Worm (Caenorhabditis elegans): ENCODE results near the gene srx-12.

The srx-12 gene

DNA sequence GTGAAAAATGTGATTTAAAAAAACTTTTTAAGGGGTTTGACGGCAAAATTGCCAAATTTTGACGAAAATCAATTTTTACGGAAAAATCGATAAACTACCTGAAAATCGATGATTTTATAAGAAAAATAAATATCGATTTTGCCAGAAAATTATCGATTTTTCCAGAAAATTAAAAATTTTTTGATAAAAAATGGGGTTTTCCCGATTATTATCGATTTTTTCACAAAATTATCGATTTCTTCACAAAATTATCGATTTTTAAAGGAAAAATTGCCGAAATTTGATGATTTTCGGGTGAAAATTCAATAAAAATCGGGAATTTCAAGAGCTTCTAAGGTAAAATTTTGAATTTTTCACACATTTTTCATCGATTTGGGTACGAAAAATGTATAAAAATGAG, 39.1 kb upstream of the srx-12 start:
- no peak for TF ChIP-seq sptf-1 (tag; optimal IDR thresholded peaks at IDR 0.05)
- TF ChIP-seq xbp-1 (tag; optimal IDR thresholded peaks at IDR 0.05): no peak
- TF ChIP-seq lir-3 (tag; optimal IDR thresholded peaks at IDR 0.05; ENCODE audit: poor library complexity): no peak
- no peak for TF ChIP-seq zag-1 (tag; optimal IDR thresholded peaks at IDR 0.05)
- TF ChIP-seq hlh-17 (GFP tag; optimal IDR thresholded peaks at IDR 0.05; ENCODE audit: borderline replicate concordance): no peak

DNA sequence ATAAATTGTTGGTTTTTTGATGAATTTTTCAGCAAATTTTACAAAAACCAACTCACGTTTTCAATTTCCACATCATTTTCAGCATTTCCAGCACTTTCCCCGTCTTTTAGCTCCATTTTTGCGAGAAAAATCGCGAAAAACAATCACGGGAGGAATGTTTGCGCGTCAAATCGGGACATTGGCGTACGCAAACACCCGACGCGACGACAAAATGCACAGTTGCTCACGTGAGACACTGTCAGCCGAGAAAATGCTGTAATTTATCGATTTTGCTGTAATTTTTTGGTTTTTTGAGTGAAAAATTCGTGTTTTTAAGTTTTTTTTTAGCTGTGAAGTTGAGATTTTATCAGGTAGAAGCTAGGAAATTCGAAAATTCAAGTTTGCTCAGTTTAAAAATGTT, 36.2 kb upstream of the srx-12 start, which contains the start of gene Y55F3AM.9:
TSS of gene Y55F3AM.9 (minus strand) at position 189 of the 400 bp plus-strand sequence.
- TF ChIP-seq snu-23 (GFP tag; optimal IDR thresholded peaks at IDR 0.05) (peak; percentile 66), nhr-47 (tag; optimal IDR thresholded peaks at IDR 0.05) (peak; percentile 58), sptf-1 (tag; optimal IDR thresholded peaks at IDR 0.05) (no peak), lin-39 (tag; optimal IDR thresholded peaks at IDR 0.05) (no peak), F16B12.6 (tag; optimal IDR thresholded peaks at IDR 0.05) (peak; percentile 97), unc-86 (tag; optimal IDR thresholded peaks at IDR 0.05) (peak; percentile 7), unc-30 (tag; optimal IDR thresholded peaks at IDR 0.05) (no peak), dsc-1 (tag; optimal IDR thresholded peaks at IDR 0.05) (peak; percentile 30), efl-1 (optimal IDR thresholded peaks at IDR 0.05) (peak; percentile 72 to 74), efl-1 (GFP tag; optimal IDR thresholded peaks at IDR 0.05 in 1 of 2) (peak; percentile 70 to 96), ceh-82 (tag; optimal IDR thresholded peaks at IDR 0.05) (peak; percentile 16 to 38 (median 29)), ces-1 (GFP tag; optimal IDR thresholded peaks at IDR 0.05) (no peak), mdl-1 (tag; optimal IDR thresholded peaks at IDR 0.05) (peak in 1 of 2 experiments; percentile 65), isw-1 (GFP tag; IDR thresholded peaks at IDR 0.05) (peak; percentile 40), tbx-2 (tag; optimal IDR thresholded peaks at IDR 0.05) (peak; percentile 31), skn-1 (tag; optimal IDR thresholded peaks at IDR 0.05) (peak; percentile 37), C04F5.9 (tag; optimal IDR thresholded peaks at IDR 0.05) (peak; percentile 71), xbp-1 (tag; optimal IDR thresholded peaks at IDR 0.05) (peak; percentile 37), dpl-1 (GFP tag; optimal IDR thresholded peaks at IDR 0.05) (peak; percentile 34 to 69 (median 64)), lin-15B (tag; optimal IDR thresholded peaks at IDR 0.05) (peak; percentile 40), snpc-4 (tag; optimal IDR thresholded peaks at IDR 0.05) (peak; percentile 18), C16A3.4 (tag; optimal IDR thresholded peaks at IDR 0.05) (no peak), fkh-8 (tag; optimal IDR thresholded peaks at IDR 0.05) (peak; percentile 60), mep-1 (tag; optimal IDR thresholded peaks at IDR 0.05) (peak; percentile 62), nhr-20 (tag; optimal IDR thresholded peaks at IDR 0.05) (peak; percentile 8), lsy-2 (tag; optimal IDR thresholded peaks at IDR 0.05) (peak; percentile 59 to 63), lin-13 (GFP tag; optimal IDR thresholded peaks at IDR 0.05) (peak; percentile 3), lin-35 (GFP tag; optimal IDR thresholded peaks at IDR 0.05) (peak; percentile 64 to 79), nhr-71 (tag; optimal IDR thresholded peaks at IDR 0.05) (no peak)

DNA sequence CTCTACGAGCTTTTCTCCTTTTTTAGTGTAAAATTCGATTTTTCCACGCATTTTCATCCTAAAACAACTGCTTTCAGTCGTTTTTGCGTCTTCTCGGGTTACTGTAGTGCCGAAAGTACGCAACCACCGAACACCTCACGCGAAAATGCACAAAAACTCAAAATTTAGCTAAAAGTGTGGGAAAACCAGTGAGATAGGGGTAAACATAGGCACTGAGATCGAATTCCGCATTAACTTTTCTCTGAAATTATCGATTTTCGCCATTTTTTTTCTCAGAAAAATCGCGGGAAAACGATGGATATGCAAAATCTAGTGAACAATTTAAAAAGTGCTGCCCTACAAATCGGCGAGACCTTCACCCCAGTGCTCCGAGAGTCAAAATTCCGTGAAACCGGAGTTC, 35.6 kb upstream of the srx-12 start, which contains the start of gene atg-3:
TSS of gene atg-3 (plus strand) at position 301 of the 400 bp plus-strand sequence.
- no peak for TF ChIP-seq egl-27 (tag; optimal IDR thresholded peaks at IDR 0.05)
- TF ChIP-seq nhr-71 (tag; optimal IDR thresholded peaks at IDR 0.05): no peak
- TF ChIP-seq sptf-1 (tag; optimal IDR thresholded peaks at IDR 0.05): no peak
- TF ChIP-seq unc-30 (tag; optimal IDR thresholded peaks at IDR 0.05): no peak
- TF ChIP-seq pqm-1 (tag; optimal IDR thresholded peaks at IDR 0.05): no peak

DNA sequence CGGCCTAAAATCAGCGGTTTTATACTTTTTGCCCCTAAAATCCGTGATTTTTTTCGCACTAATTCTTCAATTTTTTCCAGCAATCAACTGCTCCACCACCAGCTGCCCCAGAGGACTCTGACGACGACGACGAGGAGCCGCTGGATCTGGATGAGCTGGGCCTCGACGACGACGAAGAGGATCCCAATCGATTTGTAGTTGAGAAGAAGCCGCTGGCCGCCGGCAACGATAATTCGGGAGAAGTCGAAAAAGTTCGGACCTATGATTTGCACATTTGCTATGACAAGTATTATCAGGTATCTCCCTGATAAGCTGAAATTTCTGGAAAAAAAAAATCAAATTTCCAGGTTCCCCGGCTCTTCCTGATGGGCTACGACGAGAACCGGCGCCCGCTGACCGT, 34.0 kb upstream of the srx-12 start:
- no peak for TF ChIP-seq ceh-63 (GFP tag; optimal IDR thresholded peaks at IDR 0.05)
- no peak for TF ChIP-seq ces-1 (GFP tag; optimal IDR thresholded peaks at IDR 0.05)
- no peak for TF ChIP-seq nhr-47 (tag; optimal IDR thresholded peaks at IDR 0.05)
- no peak for TF ChIP-seq irx-1 (tag; optimal IDR thresholded peaks at IDR 0.05)
- TF ChIP-seq skn-1 (tag; optimal IDR thresholded peaks at IDR 0.05): no peak
- no peak for TF ChIP-seq elt-3 (tag; optimal IDR thresholded peaks at IDR 0.05)
- TF ChIP-seq pag-3 (tag; optimal IDR thresholded peaks at IDR 0.05; ENCODE audit: borderline replicate concordance, insufficient read depth): no peak
- TF ChIP-seq C16A3.4 (tag; optimal IDR thresholded peaks at IDR 0.05): no peak
- TF ChIP-seq ceh-90 (tag; optimal IDR thresholded peaks at IDR 0.05): no peak
- no peak for TF ChIP-seq efl-1 (optimal IDR thresholded peaks at IDR 0.05)
- no peak for TF ChIP-seq efl-1 (GFP tag; optimal IDR thresholded peaks at IDR 0.05 in 1 of 2)
- TF ChIP-seq lin-15B (tag; optimal IDR thresholded peaks at IDR 0.05): no peak
